Fruit fly (Drosophila melanogaster) whole organism, wandering third instar larva: ENCODE data around the gene XNP.

Source experiments
- Abd-B ChIP-seq: fragments of >200 bp; optimal IDR thresholded peaks from 2 replicates; lab custom pipeline; 2017; ENCODE audit warnings: missing biosample characterization, missing genetic modification characterization
- CG32264 ChIP-seq: fragments of 200-800 bp; sonication (Bioruptor generic); optimal IDR thresholded peaks from 2 replicates; lab custom pipeline; 2016; ENCODE audit warnings: missing biosample characterization, missing genetic modification characterization
- CG9705 ChIP-seq: fragments of 200-800 bp; sonication (Bioruptor generic); optimal IDR thresholded peaks from 2 replicates; lab custom pipeline; 2018; ENCODE audit warnings: missing biosample characterization, mild to moderate bottlenecking, missing genetic modification characterization
- CrebA ChIP-seq: fragments of 200-800 bp; sonication (Bioruptor generic); optimal IDR thresholded peaks from 2 replicates; lab custom pipeline; 2016; ENCODE audit warnings: missing biosample characterization, mild to moderate bottlenecking, missing genetic modification characterization, borderline replicate concordance
- Dfd ChIP-seq: fragments of >200 bp; optimal IDR thresholded peaks from 2 replicates; lab custom pipeline; 2017; ENCODE audit warnings: missing biosample characterization, missing genetic modification characterization
- Dif ChIP-seq: fragments of 200-275, 200-300 bp; sonication (Bioruptor generic); optimal IDR thresholded peaks from 2 replicates; lab custom pipeline; 2018; ENCODE audit warnings: missing biosample characterization, missing genetic modification characterization; ENCODE audit not compliant: partially characterized antibody
- GATAd ChIP-seq: sonication (Bioruptor generic); optimal IDR thresholded peaks from 2 replicates; lab custom pipeline; 2016; ENCODE audit warnings: missing biosample characterization, missing genetic modification characterization
- HLH106 ChIP-seq: fragments of 200-800 bp; optimal IDR thresholded peaks from 3 replicates; lab custom pipeline; 2019; ENCODE audit warnings: missing biosample characterization, mild to moderate bottlenecking, missing genetic modification characterization, moderate library complexity
- Hnf4 ChIP-seq: fragments of 200-800 bp; sonication (Bioruptor generic); optimal IDR thresholded peaks from 2 replicates; lab custom pipeline; 2016; ENCODE audit warnings: missing biosample characterization, mild to moderate bottlenecking, missing genetic modification characterization
- Hr78 ChIP-seq: fragments of >200 bp; optimal IDR thresholded peaks from 2 replicates; lab custom pipeline; 2017; ENCODE audit warnings: missing biosample characterization, missing genetic modification characterization
- Hr83 ChIP-seq: fragments of 200-300 bp; sonication (Bioruptor generic); optimal IDR thresholded peaks from 2 replicates; lab custom pipeline; 2016; ENCODE audit warnings: missing biosample characterization, mild to moderate bottlenecking, missing genetic modification characterization, moderate library complexity; ENCODE audit not compliant: poor library complexity, severe bottlenecking
- Jra ChIP-seq: sonication (Bioruptor generic); optimal IDR thresholded peaks from 2 replicates; lab custom pipeline; 2016; ENCODE audit warnings: missing biosample characterization, missing genetic modification characterization
- Mio ChIP-seq: sonication (Bioruptor generic); optimal IDR thresholded peaks from 2 replicates; lab custom pipeline; 2016; ENCODE audit warnings: missing biosample characterization, missing genetic modification characterization
- Myc ChIP-seq: fragments of >200 bp; optimal IDR thresholded peaks from 2 replicates; lab custom pipeline; 2017
- N ChIP-seq: fragments of >200 bp; optimal IDR thresholded peaks from 2 replicates; lab custom pipeline; 2018; ENCODE audit warnings: missing biosample characterization, missing external identifiers, missing genetic modification characterization
- OdsH ChIP-seq: fragments of 200-800 bp; sonication (Bioruptor generic); optimal IDR thresholded peaks from 2 replicates; lab custom pipeline; 2016; ENCODE audit warnings: missing biosample characterization, mild to moderate bottlenecking, missing genetic modification characterization
- Rel ChIP-seq, 2 experiments: fragments of 200-800 bp; sonication (Bioruptor generic) in 1 of 2; optimal IDR thresholded peaks; 2 replicates in 1 of 2; 3 replicates in 1 of 2; lab custom pipeline; 2016 to 2019; ENCODE audit warnings: mild to moderate bottlenecking in 2 of 2, missing biosample characterization in 2 of 2, missing genetic modification characterization in 2 of 2, moderate library complexity in 1 of 2
- Sp1 ChIP-seq: fragments of 200-800 bp; sonication (Bioruptor generic); optimal IDR thresholded peaks from 3 replicates; lab custom pipeline; 2019; ENCODE audit warnings: missing biosample characterization, mild to moderate bottlenecking, missing genetic modification characterization, moderate library complexity
- Vsx2 ChIP-seq: fragments of 200-300, 225-300 bp; sonication (Bioruptor generic); optimal IDR thresholded peaks from 2 replicates; lab custom pipeline; 2018; ENCODE audit warnings: missing biosample characterization, missing genetic modification characterization; ENCODE audit not compliant: partially characterized antibody
- br ChIP-seq: fragments of 200-800 bp; sonication (Bioruptor generic); optimal IDR thresholded peaks from 2 replicates; lab custom pipeline; 2016; ENCODE audit warnings: missing biosample characterization, missing genetic modification characterization
- brk ChIP-seq: fragments of 200-800 bp; sonication (Bioruptor generic); optimal IDR thresholded peaks from 2 replicates; lab custom pipeline; 2016; ENCODE audit warnings: missing biosample characterization, mild to moderate bottlenecking, missing genetic modification characterization
- dl ChIP-seq, 2 experiments: fragments of 175-275, 200-275 bp in 1 of 2; fragments of 200-275 bp in 1 of 2; sonication (Bioruptor generic); optimal IDR thresholded peaks; lab custom pipeline; 2018; ENCODE audit warnings: mild to moderate bottlenecking in 2 of 2, missing biosample characterization in 2 of 2, missing genetic modification characterization in 2 of 2, moderate library complexity in 2 of 2; ENCODE audit not compliant: partially characterized antibody in 2 of 2, insufficient read depth in 1 of 2
- dmrt93B ChIP-seq: fragments of 200-800 bp; sonication (Bioruptor generic); optimal IDR thresholded peaks from 2 replicates; lab custom pipeline; 2018; ENCODE audit warnings: missing biosample characterization, mild to moderate bottlenecking, missing genetic modification characterization
- dsf ChIP-seq: sonication (Bioruptor generic); optimal IDR thresholded peaks from 2 replicates; lab custom pipeline; 2016; ENCODE audit warnings: missing biosample characterization, missing genetic modification characterization, borderline replicate concordance
- ey ChIP-seq: fragments of 200-800 bp; sonication (Bioruptor generic); optimal IDR thresholded peaks from 2 replicates; lab custom pipeline; 2016; ENCODE audit warnings: missing biosample characterization, missing genetic modification characterization
- foxo ChIP-seq, 2 experiments: fragments of 200-800 bp; sonication (Bioruptor generic); optimal IDR thresholded peaks; 2 replicates in 1 of 2; 3 replicates in 1 of 2; lab custom pipeline; 2016 to 2017; ENCODE audit warnings: missing biosample characterization in 2 of 2, missing genetic modification characterization in 2 of 2
- fru ChIP-seq: fragments of 200-800 bp; sonication (Bioruptor generic); optimal IDR thresholded peaks from 3 replicates; lab custom pipeline; 2016; ENCODE audit warnings: missing biosample characterization, mild to moderate bottlenecking, missing genetic modification characterization
- h ChIP-seq: fragments of 200-800 bp; sonication (Bioruptor generic); optimal IDR thresholded peaks from 3 replicates; lab custom pipeline; 2016; ENCODE audit warnings: missing biosample characterization, mild to moderate bottlenecking, missing genetic modification characterization
- jim ChIP-seq: fragments of 175-275, 200-325 bp; sonication (Bioruptor generic); optimal IDR thresholded peaks from 2 replicates; lab custom pipeline; 2016; ENCODE audit warnings: missing biosample characterization, mild to moderate bottlenecking, missing genetic modification characterization
- lola ChIP-seq: fragments of >200 bp; optimal IDR thresholded peaks from 2 replicates; lab custom pipeline; 2017; ENCODE audit warnings: missing biosample characterization, missing genetic modification characterization
- pan ChIP-seq: fragments of >200 bp; optimal IDR thresholded peaks from 2 replicates; lab custom pipeline; 2017
- psq ChIP-seq: fragments of 200-800 bp; sonication (Bioruptor generic); optimal IDR thresholded peaks from 3 replicates; lab custom pipeline; 2017; ENCODE audit warnings: missing biosample characterization, mild to moderate bottlenecking, missing genetic modification characterization, moderate library complexity
- rgr ChIP-seq: fragments of 200-800 bp; sonication (Bioruptor generic); optimal IDR thresholded peaks from 3 replicates; lab custom pipeline; 2016; ENCODE audit warnings: missing biosample characterization, mild to moderate bottlenecking, missing genetic modification characterization
- sage ChIP-seq: fragments of 200-800 bp; sonication (Bioruptor generic); optimal IDR thresholded peaks from 2 replicates; lab custom pipeline; 2016; ENCODE audit warnings: missing biosample characterization, mild to moderate bottlenecking, missing genetic modification characterization
- sv ChIP-seq: fragments of 200-800 bp; sonication (Bioruptor generic); optimal IDR thresholded peaks from 3 replicates; lab custom pipeline; 2016; ENCODE audit warnings: missing biosample characterization, missing genetic modification characterization
- tai ChIP-seq: sonication (Bioruptor generic); optimal IDR thresholded peaks from 2 replicates; lab custom pipeline; 2016; ENCODE audit warnings: missing biosample characterization, missing genetic modification characterization
- usp ChIP-seq: fragments of >200 bp; optimal IDR thresholded peaks from 2 replicates; lab custom pipeline; 2017; ENCODE audit warnings: missing biosample characterization, missing genetic modification characterization
- woc ChIP-seq: sonication (Bioruptor generic); optimal IDR thresholded peaks from 2 replicates; lab custom pipeline; 2016; ENCODE audit warnings: missing biosample characterization, mild to moderate bottlenecking, missing genetic modification characterization

The XNP gene

dm6 chr3R:25515450-25516288, 33.0 kb upstream of the XNP start, which contains the start of gene msi:
Gene msi, plus strand, starts transcription at chr3R:25516118.
- no peak for TF ChIP-seq usp (GFP tag; lab: Kevin White, UChicago)
- peak; percentile 84 for TF ChIP-seq brk
- TF ChIP-seq dl (GFP tag; optimal IDR thresholded peaks at IDR 0.05; lab: Kevin White, UChicago; ENCODE audit: insufficient read depth in 1 of 2, partially characterized antibody in 2 of 2), result peak; percentile 80
- peak; percentile 98 for TF ChIP-seq HLH106 (tag; lab: Kevin White, UChicago)
- peak; percentile 76 for TF ChIP-seq pan
- TF ChIP-seq Hnf4 (GFP tag; lab: Kevin White, UChicago), result peak; percentile 74
- TF ChIP-seq lola (GFP tag; lab: Kevin White, UChicago), result no peak
- TF ChIP-seq tai (GFP tag; lab: Kevin White, UChicago), result no peak
- peak; percentile 97 for TF ChIP-seq psq (GFP tag; lab: Kevin White, UChicago)
- no peak for TF ChIP-seq GATAd (GFP tag; lab: Kevin White, UChicago)
- TF ChIP-seq Sp1 (GFP tag; lab: Kevin White, UChicago), result peak; percentile 98
- peak; percentile 93 for TF ChIP-seq rgr (GFP tag; lab: Kevin White, UChicago)
- TF ChIP-seq sage (GFP tag; lab: Kevin White, UChicago), result peak; percentile 87
- TF ChIP-seq Hr78 (GFP tag; lab: Kevin White, UChicago), result no peak
- peak; percentile 92 for TF ChIP-seq fru (GFP tag; lab: Kevin White, UChicago)
- TF ChIP-seq Jra (GFP tag; lab: Kevin White, UChicago), result peak; percentile 12
- peak; percentile 76 for TF ChIP-seq ey
- TF ChIP-seq Rel (GFP tag; optimal IDR thresholded peaks at IDR 0.05; lab: Kevin White, UChicago), result peak; percentile 84
- peak; percentile 70 for TF ChIP-seq Rel (tag; optimal IDR thresholded peaks at IDR 0.05; lab: Kevin White, UChicago)
- TF ChIP-seq CG32264 (GFP tag; lab: Kevin White, UChicago), result peak; percentile 40
- peak in 1 of 2 experiments; percentile 95 for TF ChIP-seq foxo (GFP tag; optimal IDR thresholded peaks at IDR 0.05; lab: Kevin White, UChicago)
- TF ChIP-seq N (GFP tag; lab: Kevin White, UChicago), result no peak
- no peak for TF ChIP-seq Myc (lab: Kevin White, UChicago)
- peak; percentile 65 for TF ChIP-seq woc
- TF ChIP-seq CG9705 (GFP tag; lab: Kevin White, UChicago), result peak; percentile 64
- peak; percentile 77 for TF ChIP-seq br (GFP tag; lab: Kevin White, UChicago)
- no peak for TF ChIP-seq Abd-B (GFP tag; lab: Kevin White, UChicago)
- peak; percentile 49 for TF ChIP-seq jim (GFP tag; lab: Kevin White, UChicago)
- peak; percentile 70 for TF ChIP-seq Vsx2 (GFP tag; lab: Kevin White, UChicago)
- peak; percentile 84 for TF ChIP-seq Dif (GFP tag; lab: Kevin White, UChicago)
- TF ChIP-seq Mio (GFP tag; lab: Kevin White, UChicago), result no peak
- peak; percentile 91 for TF ChIP-seq h
- TF ChIP-seq OdsH (GFP tag; lab: Kevin White, UChicago), result peak; percentile 95
- peak; percentile 44 for TF ChIP-seq dsf (GFP tag; lab: Kevin White, UChicago)
- TF ChIP-seq CrebA (GFP tag; lab: Kevin White, UChicago), result peak; percentile 4
- TF ChIP-seq Hr83 (GFP tag; lab: Kevin White, UChicago), result peak; percentile 82
- TF ChIP-seq Dfd, result no peak
- TF ChIP-seq dmrt93B (GFP tag; lab: Kevin White, UChicago), result peak; percentile 94
- TF ChIP-seq sv, result peak; percentile 77

- TF ChIP-seq jim (GFP tag; lab: Kevin White, UChicago) (no peak), N (GFP tag; lab: Kevin White, UChicago) (peak; percentile 22), GATAd (GFP tag; lab: Kevin White, UChicago) (no peak), dmrt93B (GFP tag; lab: Kevin White, UChicago) (no peak), brk (no peak), Dfd (no peak), Mio (GFP tag; lab: Kevin White, UChicago) (no peak), psq (GFP tag; lab: Kevin White, UChicago) (no peak), Myc (lab: Kevin White, UChicago) (peak; percentile 83), sage (GFP tag; lab: Kevin White, UChicago) (no peak), h (no peak), Hr78 (GFP tag; lab: Kevin White, UChicago) (no peak), lola (GFP tag; lab: Kevin White, UChicago) (no peak), usp (GFP tag; lab: Kevin White, UChicago) (no peak)
These were observed 30.1 kb upstream of the XNP start for dm6 chr3R:25512750-25513149.
